Fruit fly (Drosophila melanogaster) whole organism, pupa: ENCODE results near the gene CG18662.

Experiments used
- CG10348 ChIP-seq: fragments of 200-800 bp; sonication (Bioruptor generic); IDR thresholded peaks from 2 replicates; pipeline ENCODE4 v1.3.6; 2022; ENCODE audit warnings: missing biosample characterization, missing genetic modification characterization
- CG13204 ChIP-seq: fragments of 200-800 bp; sonication (Bioruptor generic); optimal IDR thresholded peaks from 2 replicates; lab custom pipeline; 2018; ENCODE audit warnings: missing biosample characterization, mild to moderate bottlenecking, missing genetic modification characterization, moderate library complexity
- CG32121 ChIP-seq: fragments of 200-800 bp; sonication (Bioruptor generic); IDR thresholded peaks from 2 replicates; pipeline ENCODE4 v1.3.6; 2022; ENCODE audit warnings: missing biosample characterization, missing genetic modification characterization
- CG34367 ChIP-seq: fragments of 200-800 bp; sonication (Bioruptor generic); optimal IDR thresholded peaks from 2 replicates; lab custom pipeline; 2018; ENCODE audit warnings: missing biosample characterization, mild to moderate bottlenecking, missing genetic modification characterization
- Pif1A ChIP-seq: fragments of 200-800 bp; sonication (Bioruptor generic); optimal IDR thresholded peaks from 3 replicates; lab custom pipeline; 2016; ENCODE audit warnings: missing biosample characterization, missing genetic modification characterization
- Pif1B ChIP-seq: fragments of 200-800 bp; sonication (Bioruptor generic); optimal IDR thresholded peaks from 3 replicates; lab custom pipeline; 2016; ENCODE audit warnings: missing biosample characterization, missing genetic modification characterization

DNA sequence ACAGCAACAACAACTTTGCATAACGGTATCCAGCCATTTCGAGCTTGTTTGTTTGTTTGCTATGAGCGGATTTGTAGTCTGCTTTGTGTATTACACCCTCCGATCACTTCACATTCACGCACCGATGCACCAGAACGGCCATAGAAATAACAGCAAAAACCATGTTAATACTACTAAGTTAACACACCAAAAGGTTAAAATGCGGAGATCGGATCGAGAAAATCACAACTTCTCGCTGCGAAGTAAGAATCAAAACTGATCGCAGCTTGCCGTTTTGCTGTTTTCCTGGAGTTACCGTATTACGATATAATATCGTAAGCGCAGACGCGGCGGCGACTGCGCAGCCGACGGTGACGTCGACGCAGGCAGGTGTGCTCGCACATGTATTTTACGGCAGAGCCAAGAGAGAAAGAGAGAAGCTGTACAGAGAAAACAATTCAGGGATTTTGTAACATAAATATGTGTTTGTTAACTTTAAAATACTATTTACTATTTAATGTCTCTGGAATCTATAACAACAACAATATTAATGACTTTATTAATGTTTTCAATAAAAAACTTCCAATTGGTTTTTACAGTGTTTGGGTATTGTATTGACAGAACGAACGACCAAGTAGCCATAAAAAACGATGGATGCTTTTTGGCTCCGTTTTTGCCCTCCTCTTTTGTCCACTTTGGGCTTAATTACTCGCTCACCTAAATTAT is 4.3 kb downstream of the CG18662 start, which contains the start of gene CG13101:
- peak; percentile 97 for TF ChIP-seq CG32121 (GFP tag; lab: Robert Waterston, UW)
- TF ChIP-seq CG34367 (tag; lab: Kevin White, UChicago), result peak; percentile 92
- peak; percentile 84; the same call in 1 of the 2 replicates for TF ChIP-seq CG10348 (GFP tag; lab: Robert Waterston, UW)
- peak; percentile 63 for TF ChIP-seq CG13204 (GFP tag; lab: Kevin White, UChicago)
- peak; percentile 92 for TF ChIP-seq Pif1B (GFP tag; lab: Kevin White, UChicago)
- peak; percentile 85 for TF ChIP-seq Pif1A
